Worm (Caenorhabditis elegans) whole organism, L3 larva: ENCODE results near the gene aat-7.

ENCODE experiments used
- daf-12 ChIP-seq: fragments of 150-350 bp; optimal IDR thresholded peaks from 2 replicates; lab custom pipeline; 2014; ENCODE audit warnings: missing biosample characterization, missing genetic modification reagents, missing genetic modification characterization
- elt-2 ChIP-seq: sonication (generic microtip); optimal IDR thresholded peaks from 2 replicates; lab custom pipeline; 2016; ENCODE audit warnings: missing genetic modification reagents, mild to moderate bottlenecking, missing genetic modification characterization, missing compliant biosample characterization
- hmg-11 ChIP-seq: sonication (generic microtip); optimal IDR thresholded peaks from 2 replicates; lab custom pipeline; 2016; ENCODE audit warnings: missing genetic modification characterization, missing compliant biosample characterization
- mml-1 ChIP-seq: fragments of 150-350 bp; sonication (generic microtip); optimal IDR thresholded peaks from 3 replicates; lab custom pipeline; 2014; ENCODE audit warnings: missing biosample characterization, missing genetic modification characterization
- nhr-12 ChIP-seq: fragments of 150-350 bp; optimal IDR thresholded peaks from 2 replicates; lab custom pipeline; 2014; ENCODE audit warnings: missing biosample characterization, missing genetic modification characterization
- pqm-1 ChIP-seq: fragments of 150-350 bp; optimal IDR thresholded peaks from 2 replicates; lab custom pipeline; 2017; ENCODE audit warnings: missing biosample characterization, missing genetic modification characterization, inconsistent platforms
- sea-2 ChIP-seq: fragments of 150-350 bp; sonication (generic microtip); optimal IDR thresholded peaks from 4 replicates; lab custom pipeline; 2014; ENCODE audit warnings: missing biosample characterization, missing genetic modification reagents, missing genetic modification characterization
- snpc-4 ChIP-seq: fragments of 150-350 bp; optimal IDR thresholded peaks from 2 replicates; lab custom pipeline; 2014; ENCODE audit warnings: missing biosample characterization, missing genetic modification characterization
- unc-62 ChIP-seq: fragments of 150-350 bp; sonication (generic microtip); optimal IDR thresholded peaks from 4 replicates; lab custom pipeline; 2014; ENCODE audit warnings: missing biosample characterization, missing genetic modification reagents, missing genetic modification characterization

DNA sequence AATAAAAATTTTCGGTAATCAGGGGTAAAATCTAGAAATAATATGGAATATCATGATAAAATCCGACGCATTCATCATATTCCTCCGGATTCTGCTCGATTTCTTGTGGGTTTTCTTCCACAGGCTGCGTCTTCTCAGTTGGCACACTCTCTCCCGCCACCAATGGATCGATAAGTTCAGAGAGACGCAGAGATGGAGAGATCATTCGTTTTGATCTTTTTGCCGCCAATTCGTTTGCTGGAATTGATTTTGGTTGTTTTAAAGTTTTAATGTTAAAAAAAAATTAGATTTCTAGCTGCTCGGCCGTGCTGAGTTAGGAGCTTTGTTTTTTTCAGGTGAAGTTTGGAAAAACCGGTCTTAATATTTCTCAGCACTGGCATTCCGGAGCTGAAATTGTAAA lies 29.4 kb upstream of the aat-7 start:
- TF ChIP-seq elt-2 (tag; lab: Kevin White, UChicago) (no peak), unc-62 (no peak), snpc-4 (no peak), nhr-12 (tag; lab: Kevin White, UChicago) (no peak), daf-12 (tag; lab: Kevin White, UChicago) (no peak), hmg-11 (tag; lab: Kevin White, UChicago) (no peak), sea-2 (GFP tag; lab: Kevin White, UChicago) (no peak), pqm-1 (no peak), mml-1 (no peak)
